Fruit fly (Drosophila melanogaster): ENCODE data around the gene CG17196.

Gene CG17196

dm6 chr3R:25775269-25775668 lies 768 bp downstream of the CG17196 start, which contains the start of the genes CG17197 and CG17198:
Gene CG17197 (minus strand): TSS chr3R:25775369.
Gene CG17198 (minus strand): TSS chr3R:25775369.
- TF ChIP-seq CG5204 (GFP tag; optimal IDR thresholded peaks at IDR 0.05), result no peak
- TF ChIP-seq CG1620 (GFP tag; optimal IDR thresholded peaks at IDR 0.05), result no peak
- no peak for TF ChIP-seq kay (GFP tag; ENCODE audit: borderline replicate concordance)
- TF ChIP-seq CG7045 (GFP tag; optimal IDR thresholded peaks at IDR 0.05), result no peak
- no peak for TF ChIP-seq CG12768 (GFP tag; optimal IDR thresholded peaks at IDR 0.05)
- TF ChIP-seq Hr96 (GFP tag; optimal IDR thresholded peaks at IDR 0.05), result no peak
- no peak for TF ChIP-seq CG14711 (tag; optimal IDR thresholded peaks at IDR 0.05)
- no peak for TF ChIP-seq CG33017 (tag; optimal IDR thresholded peaks at IDR 0.05)
- TF ChIP-seq CG11617 (GFP tag; optimal IDR thresholded peaks at IDR 0.05), result no peak
- no peak for TF ChIP-seq CG7101 (tag; optimal IDR thresholded peaks at IDR 0.05)
- TF ChIP-seq ovo (GFP tag; optimal IDR thresholded peaks at IDR 0.05), result no peak
- TF ChIP-seq cnc (optimal IDR thresholded peaks at IDR 0.05), result no peak
- TF ChIP-seq bab1 (GFP tag; optimal IDR thresholded peaks at IDR 0.05), result no peak
- TF ChIP-seq toe (GFP tag; optimal IDR thresholded peaks at IDR 0.05), result no peak

- no peak for TF ChIP-seq CG1620 (GFP tag; optimal IDR thresholded peaks at IDR 0.05)
- TF ChIP-seq CG12768 (GFP tag; optimal IDR thresholded peaks at IDR 0.05), result peak; percentile 23
- no peak for TF ChIP-seq CG14711 (tag; optimal IDR thresholded peaks at IDR 0.05)
- TF ChIP-seq bab1 (GFP tag; optimal IDR thresholded peaks at IDR 0.05), result no peak
- TF ChIP-seq CG11617 (GFP tag; optimal IDR thresholded peaks at IDR 0.05), result no peak
Observed at dm6 chr3R:25763005-25763404, 13.0 kb downstream of the CG17196 start, which contains the start of gene LpR1. Gene LpR1 (minus strand): TSS chr3R:25763105.

dm6 chr3R:25762005-25762764 lies 13.9 kb downstream of the CG17196 start:
- TF ChIP-seq Mnt (GFP tag; optimal IDR thresholded peaks at IDR 0.05), result no peak
- peak; percentile 19 for TF ChIP-seq CG14711 (tag; optimal IDR thresholded peaks at IDR 0.05)
- peak; percentile 62 for TF ChIP-seq CG7101 (tag; optimal IDR thresholded peaks at IDR 0.05)
- TF ChIP-seq tj (GFP tag; optimal IDR thresholded peaks at IDR 0.05), result no peak
- TF ChIP-seq Clk (GFP tag; optimal IDR thresholded peaks at IDR 0.05), result no peak
- no peak for TF ChIP-seq toe (GFP tag; optimal IDR thresholded peaks at IDR 0.05)
- TF ChIP-seq CG12768 (GFP tag; optimal IDR thresholded peaks at IDR 0.05), result no peak
- no peak for TF ChIP-seq cnc (optimal IDR thresholded peaks at IDR 0.05)
- TF ChIP-seq cic (GFP tag; optimal IDR thresholded peaks at IDR 0.05), result peak; percentile 29
- no peak for TF ChIP-seq CG7045 (GFP tag; optimal IDR thresholded peaks at IDR 0.05)
- no peak for TF ChIP-seq ovo (GFP tag; optimal IDR thresholded peaks at IDR 0.05)
- peak; percentile 35 for TF ChIP-seq CG11617 (GFP tag; optimal IDR thresholded peaks at IDR 0.05)
- peak; percentile 13 for TF ChIP-seq kay (GFP tag; ENCODE audit: borderline replicate concordance)
- no peak for TF ChIP-seq Hr96 (GFP tag; optimal IDR thresholded peaks at IDR 0.05)
- TF ChIP-seq CG5204 (GFP tag; optimal IDR thresholded peaks at IDR 0.05), result no peak
- no peak for TF ChIP-seq Crg-1 (GFP tag; optimal IDR thresholded peaks at IDR 0.05)
- no peak for TF ChIP-seq bab1 (GFP tag; optimal IDR thresholded peaks at IDR 0.05)
- no peak for TF ChIP-seq pad (GFP tag; optimal IDR thresholded peaks at IDR 0.05)
- peak; percentile 55 for TF ChIP-seq CG33017 (tag; optimal IDR thresholded peaks at IDR 0.05)
- TF ChIP-seq CG1620 (GFP tag; optimal IDR thresholded peaks at IDR 0.05), result no peak

dm6 chr3R:25760190-25760589 lies 15.8 kb downstream of the CG17196 start:
- TF ChIP-seq CG1620 (GFP tag; optimal IDR thresholded peaks at IDR 0.05) (no peak), Mnt (GFP tag; optimal IDR thresholded peaks at IDR 0.05) (peak; percentile 33)

- TF ChIP-seq cnc (optimal IDR thresholded peaks at IDR 0.05) (no peak), CG33017 (tag; optimal IDR thresholded peaks at IDR 0.05) (no peak), ovo (GFP tag; optimal IDR thresholded peaks at IDR 0.05) (no peak)
Observed at dm6 chr3R:25759430-25759829, 16.6 kb downstream of the CG17196 start.

dm6 chr3R:25755864-25756507 lies 20.1 kb downstream of the CG17196 start:
- no peak for TF ChIP-seq Clk (GFP tag; optimal IDR thresholded peaks at IDR 0.05)
- TF ChIP-seq CG1620 (GFP tag; optimal IDR thresholded peaks at IDR 0.05), result no peak
- no peak for TF ChIP-seq Mnt (GFP tag; optimal IDR thresholded peaks at IDR 0.05)
- no peak for TF ChIP-seq cnc (optimal IDR thresholded peaks at IDR 0.05)
- TF ChIP-seq kay (GFP tag; ENCODE audit: borderline replicate concordance), result no peak
- TF ChIP-seq CG5204 (GFP tag; optimal IDR thresholded peaks at IDR 0.05), result no peak
- TF ChIP-seq toe (GFP tag; optimal IDR thresholded peaks at IDR 0.05), result no peak
- no peak for TF ChIP-seq Hr96 (GFP tag; optimal IDR thresholded peaks at IDR 0.05)
- no peak for TF ChIP-seq CG33017 (tag; optimal IDR thresholded peaks at IDR 0.05)
- no peak for TF ChIP-seq CG7045 (GFP tag; optimal IDR thresholded peaks at IDR 0.05)
- TF ChIP-seq Crg-1 (GFP tag; optimal IDR thresholded peaks at IDR 0.05), result no peak
- no peak for TF ChIP-seq CG14711 (tag; optimal IDR thresholded peaks at IDR 0.05)
- TF ChIP-seq CG12768 (GFP tag; optimal IDR thresholded peaks at IDR 0.05), result no peak
- no peak for TF ChIP-seq cic (GFP tag; optimal IDR thresholded peaks at IDR 0.05)
- no peak for TF ChIP-seq pad (GFP tag; optimal IDR thresholded peaks at IDR 0.05)
- TF ChIP-seq ovo (GFP tag; optimal IDR thresholded peaks at IDR 0.05), result no peak
- TF ChIP-seq tj (GFP tag; optimal IDR thresholded peaks at IDR 0.05), result no peak

Data from whole organism, adult.